Worm (Caenorhabditis elegans) whole organism, young adult: ENCODE measurements around the gene zmp-4.

Experiments used
- K11D2.4 ChIP-seq: fragments of 200-800 bp; sonication (Bioruptor generic); IDR thresholded peaks from 2 replicates; pipeline ENCODE4 v1.3.6; 2022; ENCODE audit warnings: missing genetic modification reagents, missing genetic modification characterization, missing compliant biosample characterization
- ama-1 ChIP-seq, 3 experiments: fragments of 150-350 bp in 1 of 3; sonication (generic microtip) in 2 of 3; optimal IDR thresholded peaks; 2 replicates each; lab custom pipeline; 2014 to 2018; ENCODE audit warnings: missing biosample characterization in 2 of 3, missing genetic modification characterization in 2 of 3, missing genetic modification reagents in 2 of 3
- aptf-2 ChIP-seq: fragments of 200-800 bp; sonication (Bioruptor generic); conservative IDR thresholded peaks from 2 replicates; pipeline ENCODE4 v1.3.6; 2022; ENCODE audit warnings: missing genetic modification reagents, missing genetic modification characterization, missing compliant biosample characterization
- die-1 ChIP-seq: sonication (generic microtip); optimal IDR thresholded peaks from 2 replicates; lab custom pipeline; 2016; ENCODE audit warnings: missing genotype, mild to moderate bottlenecking, missing genetic modification characterization, missing compliant biosample characterization
- nfya-1 ChIP-seq: sonication (generic microtip); optimal IDR thresholded peaks from 2 replicates; lab custom pipeline; 2017; ENCODE audit warnings: antibody characterized with exemption, missing compliant biosample characterization, missing genetic modification characterization, borderline replicate concordance; ENCODE audit not compliant: insufficient read depth
- nhr-90 ChIP-seq: sonication (generic microtip); optimal IDR thresholded peaks from 2 replicates; lab custom pipeline; 2016; ENCODE audit warnings: missing genotype, mild to moderate bottlenecking, missing genetic modification characterization, missing compliant biosample characterization
- repo-1 ChIP-seq: sonication (generic microtip); optimal IDR thresholded peaks from 2 replicates; lab custom pipeline; 2017; ENCODE audit warnings: mild to moderate bottlenecking, missing genetic modification characterization, missing compliant biosample characterization
- snpc-1.3 ChIP-seq: sonication (generic microtip); optimal IDR thresholded peaks from 2 replicates; lab custom pipeline; 2017; ENCODE audit warnings: missing genetic modification characterization, mild to moderate bottlenecking, missing compliant biosample characterization, antibody characterized with exemption, moderate library complexity, missing genotype, missing genetic modification reagents; ENCODE audit not compliant: insufficient read depth
- unc-130 ChIP-seq: sonication (generic microtip); optimal IDR thresholded peaks from 2 replicates; lab custom pipeline; 2016; ENCODE audit warnings: missing genetic modification reagents, missing genetic modification characterization, missing compliant biosample characterization

DNA sequence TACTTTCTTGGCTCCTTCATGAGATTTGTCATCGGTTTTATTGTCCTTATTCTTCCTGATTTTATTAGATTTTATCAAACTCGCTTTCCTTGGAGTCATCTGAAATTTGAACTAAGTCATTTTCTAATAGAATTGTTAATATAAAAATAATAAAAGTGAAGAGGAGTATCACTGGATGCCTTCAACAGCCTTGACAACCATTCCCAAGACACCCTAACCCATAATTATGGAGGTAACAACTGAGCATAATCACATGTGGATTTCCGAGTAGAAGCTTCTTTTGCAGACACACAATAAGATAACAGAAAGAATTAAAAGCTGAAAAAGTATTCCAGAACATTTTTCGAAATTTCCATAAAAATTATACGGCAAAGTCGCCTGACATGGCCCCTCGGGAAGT is 34.3 kb upstream of the zmp-4 start, which contains the start of gene F02D8.9:
- TF ChIP-seq nhr-90 (tag; lab: Kevin White, UChicago) (no peak), K11D2.4 (no peak), nfya-1 (tag; lab: Kevin White, UChicago) (no peak), aptf-2 (GFP tag; lab: Robert Waterston, UW) (no peak), repo-1 (tag; lab: Kevin White, UChicago) (no peak), die-1 (tag; lab: Kevin White, UChicago) (no peak), unc-130 (GFP tag; lab: Kevin White, UChicago) (no peak), snpc-1.3 (tag; lab: Kevin White, UChicago) (no peak), ama-1 (optimal IDR thresholded peaks at IDR 0.05; lab: Kevin White, UChicago) (no peak), ama-1 (GFP tag; optimal IDR thresholded peaks at IDR 0.05; lab: Kevin White, UChicago) (no peak)
